Worm (Caenorhabditis elegans) whole organism, L4 larva: ENCODE results near the gene srg-30.

ENCODE experiments used
- ama-1 ChIP-seq: fragments of 150-350 bp; optimal IDR thresholded peaks from 2 replicates; lab custom pipeline; 2014; ENCODE audit warnings: inconsistent platforms, mixed read lengths
- ceh-28 ChIP-seq: fragments of 150-350 bp; optimal IDR thresholded peaks from 2 replicates; lab custom pipeline; 2014; ENCODE audit warnings: missing biosample characterization, missing genetic modification reagents, missing genetic modification characterization
- dpl-1 ChIP-seq: fragments of 150-350 bp; optimal IDR thresholded peaks from 2 replicates; lab custom pipeline; 2014; ENCODE audit warnings: missing biosample characterization, missing genetic modification reagents, missing genetic modification characterization
- fkh-10 ChIP-seq: fragments of 150-350 bp; optimal IDR thresholded peaks from 2 replicates; lab custom pipeline; 2014; ENCODE audit warnings: missing biosample characterization, missing genetic modification reagents, missing genetic modification characterization
- lsy-2 ChIP-seq, 2 experiments: fragments of 150-350 bp in 1 of 2; sonication (generic microtip) in 1 of 2; optimal IDR thresholded peaks; 2 replicates each; lab custom pipeline; 2014 to 2017; ENCODE audit warnings: missing biosample characterization in 2 of 2, missing genetic modification characterization in 2 of 2
- mdl-1 ChIP-seq, 2 experiments: fragments of 150-350 bp in 1 of 2; sonication (generic microtip) in 1 of 2; optimal IDR thresholded peaks; 2 replicates each; lab custom pipeline; 2014 to 2017; ENCODE audit warnings: missing biosample characterization in 2 of 2, missing genetic modification characterization in 2 of 2
- mep-1 ChIP-seq: fragments of 150-350 bp; sonication (generic microtip); optimal IDR thresholded peaks from 3 replicates; lab custom pipeline; 2014; ENCODE audit warnings: missing biosample characterization, missing genetic modification characterization
- nhr-28 ChIP-seq: fragments of 150-350 bp; optimal IDR thresholded peaks from 2 replicates; lab custom pipeline; 2014; ENCODE audit warnings: missing biosample characterization, missing genetic modification characterization
- rbr-2 ChIP-seq: sonication (generic microtip); optimal IDR thresholded peaks from 2 replicates; lab custom pipeline; 2016; ENCODE audit warnings: missing genotype, missing genetic modification characterization, missing compliant biosample characterization
- set-16 ChIP-seq: fragments of 200-800 bp; sonication (Bioruptor generic); IDR thresholded peaks from 2 replicates; pipeline ENCODE4 v1.3.6; 2022; ENCODE audit warnings: missing genetic modification reagents, missing genetic modification characterization, missing compliant biosample characterization
- unc-39 ChIP-seq: sonication (generic microtip); optimal IDR thresholded peaks from 2 replicates; lab custom pipeline; 2017; ENCODE audit warnings: missing biosample characterization, missing genetic modification characterization
- zip-2 ChIP-seq: fragments of 150-350 bp; optimal IDR thresholded peaks from 2 replicates; lab custom pipeline; 2014; ENCODE audit warnings: missing biosample characterization, missing genetic modification characterization

DNA sequence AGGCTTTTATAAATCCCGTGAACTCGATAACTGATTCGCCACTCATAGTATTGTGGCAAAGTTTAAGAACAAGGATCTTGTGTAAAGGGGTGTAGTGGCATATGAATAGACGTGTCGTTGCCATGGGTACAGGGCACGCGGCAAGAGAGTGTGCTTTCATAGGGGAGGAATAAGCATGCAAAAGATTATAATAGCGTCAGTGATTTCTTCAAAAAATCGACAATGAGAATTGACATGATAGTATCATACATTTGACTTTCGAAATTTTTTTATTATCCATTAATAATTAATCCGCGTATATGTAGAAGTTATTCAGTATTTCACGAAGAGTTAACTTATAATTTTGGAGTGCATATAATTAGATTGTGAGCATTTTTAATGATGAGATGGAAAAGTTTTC, 46.8 kb upstream of the srg-30 start, which contains the start of gene bbs-8:
- no peak for TF ChIP-seq rbr-2 (tag; lab: Kevin White, UChicago)
- TF ChIP-seq lsy-2 (tag; optimal IDR thresholded peaks at IDR 0.05; lab: Kevin White, UChicago), result no peak
- no peak for TF ChIP-seq mdl-1 (tag; optimal IDR thresholded peaks at IDR 0.05; lab: Kevin White, UChicago)
- no peak for TF ChIP-seq set-16 (GFP tag; lab: Robert Waterston, UW)
- no peak for TF ChIP-seq fkh-10 (GFP tag; lab: Kevin White, UChicago)
- TF ChIP-seq ceh-28 (tag; lab: Kevin White, UChicago), result no peak
- TF ChIP-seq nhr-28, result no peak
- no peak for TF ChIP-seq ama-1 (lab: Kevin White, UChicago)
- no peak for TF ChIP-seq mep-1 (tag; lab: Kevin White, UChicago)
- TF ChIP-seq unc-39 (tag; lab: Kevin White, UChicago), result no peak
- no peak for TF ChIP-seq dpl-1 (GFP tag; lab: Kevin White, UChicago)
- TF ChIP-seq zip-2 (tag; lab: Kevin White, UChicago), result no peak
